Worm (Caenorhabditis elegans): ENCODE results near the gene F55C9.6.

Gene F55C9.6

DNA sequence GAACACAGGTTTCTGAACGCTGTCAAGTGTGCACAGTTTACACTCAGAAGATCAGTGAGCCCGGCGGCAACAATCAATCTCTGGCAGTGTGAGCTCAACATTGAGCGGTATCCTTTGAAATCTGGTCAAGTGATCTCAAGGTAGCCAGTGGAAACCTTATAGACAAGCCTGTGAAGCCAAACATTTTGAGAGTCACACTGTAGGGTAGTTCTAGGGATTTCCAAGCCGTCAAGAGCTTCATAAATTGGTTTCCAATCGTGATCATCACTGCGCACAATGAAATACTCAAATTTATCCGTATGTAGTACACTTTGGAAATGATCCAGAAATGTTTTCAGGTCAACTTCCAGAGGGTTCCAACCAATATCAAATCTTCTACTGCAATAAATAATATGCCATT, 10.3 kb upstream of the F55C9.6 start, which contains the start of gene F55C9.15:
Gene F55C9.15 (minus strand): TSS at position 101 of the 400 bp plus-strand sequence.
- TF ChIP-seq nhr-43 (tag; optimal IDR thresholded peaks at IDR 0.05; ENCODE audit: poor library complexity, severe bottlenecking), result no peak

ce11 chrV:19303589-19304174, 7.1 kb upstream of the F55C9.6 start, which contains the start of the genes fbxb-63 and fbxb-61:
Gene fbxb-63 (minus strand): TSS chrV:19303730.
Gene fbxb-61 (plus strand): TSS chrV:19304124.
- TF ChIP-seq nhr-237 (tag; optimal IDR thresholded peaks at IDR 0.05), result no peak
- TF ChIP-seq fkh-2 (tag; optimal IDR thresholded peaks at IDR 0.05), result no peak
- TF ChIP-seq jun-1 (tag; optimal IDR thresholded peaks at IDR 0.05), result no peak
- TF ChIP-seq lin-15B (tag; optimal IDR thresholded peaks at IDR 0.05), result no peak
- TF ChIP-seq hmg-11 (tag; optimal IDR thresholded peaks at IDR 0.05), result no peak
- no peak for TF ChIP-seq nhr-43 (tag; optimal IDR thresholded peaks at IDR 0.05; ENCODE audit: poor library complexity, severe bottlenecking)
- TF ChIP-seq mml-1 (tag; optimal IDR thresholded peaks at IDR 0.05), result no peak
- no peak for TF ChIP-seq nhr-23 (tag; optimal IDR thresholded peaks at IDR 0.05)
- TF ChIP-seq egl-5 (tag; optimal IDR thresholded peaks at IDR 0.05), result no peak
- no peak for TF ChIP-seq ztf-4 (tag; optimal IDR thresholded peaks at IDR 0.05)
- TF ChIP-seq nhr-28 (tag; optimal IDR thresholded peaks at IDR 0.05), result no peak
- TF ChIP-seq ceh-16 (tag; optimal IDR thresholded peaks at IDR 0.05), result no peak
- no peak for TF ChIP-seq nhr-77 (tag; optimal IDR thresholded peaks at IDR 0.05)
- TF ChIP-seq lin-39 (tag; optimal IDR thresholded peaks at IDR 0.05), result no peak
- no peak for TF ChIP-seq pha-4 (tag; optimal IDR thresholded peaks at IDR 0.05)

DNA sequence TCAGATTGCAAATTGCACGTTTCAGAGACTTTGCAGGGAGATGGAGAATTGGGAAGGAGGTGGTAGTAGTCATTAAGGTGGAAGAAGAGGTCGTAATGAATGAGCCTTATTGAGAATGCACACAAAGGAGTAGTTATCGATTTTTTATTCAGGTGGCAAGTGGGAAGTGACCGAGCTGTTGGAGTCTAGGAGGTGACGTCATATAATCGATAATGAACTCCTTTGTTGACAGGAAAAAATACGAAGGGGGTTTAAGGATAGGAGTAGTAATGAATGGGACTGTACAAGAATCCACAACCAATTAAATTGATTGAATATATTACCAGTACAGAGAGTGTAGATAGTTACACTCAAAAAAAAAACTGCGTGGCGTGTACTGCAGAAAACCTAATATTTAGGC, 5.3 kb upstream of the F55C9.6 start, which contains the start of gene fbxb-62:
Gene fbxb-62 (minus strand): TSS at position 101 of the 400 bp plus-strand sequence.
- TF ChIP-seq fkh-10 (GFP tag; optimal IDR thresholded peaks at IDR 0.05), result no peak
- TF ChIP-seq sea-2 (GFP tag; optimal IDR thresholded peaks at IDR 0.05), result no peak
- no peak for TF ChIP-seq ztf-4 (tag; optimal IDR thresholded peaks at IDR 0.05)
- TF ChIP-seq nhr-25 (tag; optimal IDR thresholded peaks at IDR 0.05), result no peak
- TF ChIP-seq snpc-4 (tag; optimal IDR thresholded peaks at IDR 0.05), result no peak
- TF ChIP-seq elt-3 (tag; optimal IDR thresholded peaks at IDR 0.05), result no peak
- no peak for TF ChIP-seq mdl-1 (tag; optimal IDR thresholded peaks at IDR 0.05)
- no peak for TF ChIP-seq tbx-2 (tag; optimal IDR thresholded peaks at IDR 0.05)
- TF ChIP-seq ceh-82 (tag; optimal IDR thresholded peaks at IDR 0.05), result no peak
- TF ChIP-seq nhr-237 (tag; optimal IDR thresholded peaks at IDR 0.05), result no peak
- no peak for TF ChIP-seq nhr-12 (tag; optimal IDR thresholded peaks at IDR 0.05)
- TF ChIP-seq ama-1 (optimal IDR thresholded peaks at IDR 0.05), result no peak
- no peak for TF ChIP-seq nhr-76 (tag; optimal IDR thresholded peaks at IDR 0.05)
- TF ChIP-seq jun-1 (tag; optimal IDR thresholded peaks at IDR 0.05), result no peak
- no peak for TF ChIP-seq nhr-43 (tag; optimal IDR thresholded peaks at IDR 0.05; ENCODE audit: poor library complexity, severe bottlenecking)
- no peak for TF ChIP-seq lin-15B (tag; optimal IDR thresholded peaks at IDR 0.05)
- TF ChIP-seq nfya-1 (tag; optimal IDR thresholded peaks at IDR 0.05; ENCODE audit: insufficient read depth), result no peak
- no peak for TF ChIP-seq aly-2 (tag; optimal IDR thresholded peaks at IDR 0.05)

- no peak for TF ChIP-seq ztf-11 (tag; optimal IDR thresholded peaks at IDR 0.05)
- no peak for TF ChIP-seq nhr-11 (tag; optimal IDR thresholded peaks at IDR 0.05)
- no peak for TF ChIP-seq unc-62 (GFP tag; optimal IDR thresholded peaks at IDR 0.05)
- no peak for TF ChIP-seq elt-2 (tag; optimal IDR thresholded peaks at IDR 0.05)
- TF ChIP-seq nfya-1 (tag; optimal IDR thresholded peaks at IDR 0.05; ENCODE audit: insufficient read depth), result no peak
- TF ChIP-seq nhr-43 (tag; optimal IDR thresholded peaks at IDR 0.05; ENCODE audit: poor library complexity, severe bottlenecking), result no peak
Observed at ce11 chrV:19299262-19299661, 2.6 kb upstream of the F55C9.6 start, which contains the start of gene F55C9.14. Gene F55C9.14 (plus strand): TSS chrV:19299562.

ce11 chrV:19297510-19297909, 887 bp upstream of the F55C9.6 start, which contains the start of gene fbxb-60:
Gene fbxb-60 (plus strand): TSS chrV:19297810.
- TF ChIP-seq pha-4 (tag; optimal IDR thresholded peaks at IDR 0.05) (no peak), snpc-4 (tag; optimal IDR thresholded peaks at IDR 0.05) (no peak), lin-15B (tag; optimal IDR thresholded peaks at IDR 0.05) (no peak), nhr-23 (tag; optimal IDR thresholded peaks at IDR 0.05) (no peak)

Measured in whole organism, L3 larva.